Fruit fly (Drosophila melanogaster) whole organism, embryonic: ENCODE data around the gene Cand1.

Experiments
- Bgb ChIP-seq: fragments of 200-800 bp; sonication (Bioruptor generic); IDR thresholded peaks from 2 replicates; pipeline ENCODE4 v1.3.6; 2022; ENCODE audit warnings: missing biosample characterization, missing genetic modification characterization; ENCODE audit not compliant: partially characterized antibody
- Bteb2 ChIP-seq: fragments of 200-800 bp; sonication (Bioruptor generic); optimal IDR thresholded peaks from 2 replicates; lab custom pipeline; 2016; ENCODE audit warnings: missing biosample characterization, missing genetic modification characterization
- CG10147 ChIP-seq: fragments of 200-800 bp; sonication (Bioruptor generic); optimal IDR thresholded peaks from 2 replicates; lab custom pipeline; 2019; ENCODE audit warnings: missing biosample characterization, mild to moderate bottlenecking, missing genetic modification characterization, moderate library complexity
- CG10366 ChIP-seq: fragments of 200-800 bp; sonication (Bioruptor generic); IDR thresholded peaks from 2 replicates; pipeline ENCODE4 v1.3.6; 2022; ENCODE audit warnings: missing biosample characterization, missing genetic modification characterization
- CG10959 ChIP-seq: fragments of 200-800 bp; sonication (Bioruptor generic); IDR thresholded peaks from 2 replicates; pipeline ENCODE4 v1.3.6; 2022; ENCODE audit warnings: missing biosample characterization, missing genetic modification characterization
- CG11695 ChIP-seq: fragments of 200-800 bp; sonication (Bioruptor generic); IDR thresholded peaks from 3 replicates; pipeline ENCODE4 v1.3.6; 2022; ENCODE audit warnings: missing biosample characterization, missing genetic modification characterization
- CG1233 ChIP-seq: fragments of 200-800 bp; sonication (Bioruptor generic); optimal IDR thresholded peaks from 4 replicates; lab custom pipeline; 2018; ENCODE audit warnings: missing biosample characterization, mild to moderate bottlenecking, missing genetic modification characterization
- CG13775 ChIP-seq: fragments of 200-800 bp; sonication (Bioruptor generic); optimal IDR thresholded peaks from 3 replicates; lab custom pipeline; 2017; ENCODE audit warnings: missing biosample characterization, mild to moderate bottlenecking, missing genetic modification characterization
- CG14050 ChIP-seq: fragments of 200-800 bp; sonication (Bioruptor generic); IDR thresholded peaks from 3 replicates; pipeline ENCODE4 v1.3.6; 2022; ENCODE audit warnings: missing biosample characterization, missing genetic modification characterization
- CG14441 ChIP-seq: fragments of 200-800 bp; sonication (Bioruptor generic); IDR thresholded peaks from 2 replicates; pipeline ENCODE4 v1.3.6; 2022; ENCODE audit warnings: missing biosample characterization, missing genetic modification characterization
- CG14667 ChIP-seq: fragments of 200-800 bp; sonication (Bioruptor generic); IDR thresholded peaks from 2 replicates; pipeline ENCODE4 v1.3.6; 2022; ENCODE audit warnings: missing biosample characterization, missing genetic modification characterization
- CG18011 ChIP-seq: fragments of 200-800 bp; sonication (Bioruptor generic); optimal IDR thresholded peaks from 2 replicates; lab custom pipeline; 2017; ENCODE audit warnings: missing biosample characterization, missing genetic modification characterization, mild to moderate bottlenecking, moderate library complexity, missing genotype
- CG2120 ChIP-seq: fragments of 200-800 bp; sonication (Bioruptor generic); optimal IDR thresholded peaks from 3 replicates; lab custom pipeline; 2016; ENCODE audit warnings: missing biosample characterization, missing genetic modification characterization
- CG3407 ChIP-seq: fragments of 200-800 bp; sonication (Bioruptor generic); optimal IDR thresholded peaks from 2 replicates; lab custom pipeline; 2018; ENCODE audit warnings: missing biosample characterization, mild to moderate bottlenecking, missing genetic modification characterization
- CG3847 ChIP-seq: fragments of 200-800 bp; sonication (Bioruptor generic); IDR thresholded peaks from 2 replicates; pipeline ENCODE4 v1.3.6; 2022; ENCODE audit warnings: missing biosample characterization, missing genetic modification characterization
- CG4617 ChIP-seq: fragments of 200-800 bp; sonication (Bioruptor generic); optimal IDR thresholded peaks from 3 replicates; lab custom pipeline; 2016; ENCODE audit warnings: missing biosample characterization, missing genetic modification characterization, borderline replicate concordance
- CG4730 ChIP-seq: fragments of 200-800 bp; sonication (Bioruptor generic); IDR thresholded peaks from 2 replicates; pipeline ENCODE4 v1.3.6; 2022; ENCODE audit warnings: missing biosample characterization, missing genetic modification characterization
- CG4820 ChIP-seq: fragments of 200-800 bp; sonication (Bioruptor generic); optimal IDR thresholded peaks from 3 replicates; lab custom pipeline; 2016; ENCODE audit warnings: missing biosample characterization, missing genetic modification characterization
- CG6791 ChIP-seq: fragments of 200-800 bp; sonication (Bioruptor generic); IDR thresholded peaks from 3 replicates; pipeline ENCODE4 v1.3.6; 2022; ENCODE audit warnings: missing biosample characterization, missing genetic modification characterization; ENCODE audit not compliant: partially characterized antibody
- CG8924 ChIP-seq: fragments of 200-800 bp; optimal IDR thresholded peaks from 3 replicates; lab custom pipeline; 2019; ENCODE audit warnings: missing biosample characterization, mild to moderate bottlenecking, missing genetic modification characterization, moderate library complexity
- CG9727 ChIP-seq: fragments of 200-800 bp; sonication (Bioruptor generic); optimal IDR thresholded peaks from 3 replicates; lab custom pipeline; 2017; ENCODE audit warnings: missing biosample characterization, mild to moderate bottlenecking, missing genetic modification characterization
- Chrac-16 ChIP-seq: fragments of 200-800 bp; sonication (Bioruptor generic); optimal IDR thresholded peaks from 3 replicates; lab custom pipeline; 2016; ENCODE audit warnings: missing biosample characterization, missing genetic modification characterization
- D ChIP-seq, 2 experiments: fragments of 200-800 bp in 1 of 2; fragments of >200 bp in 1 of 2; sonication (Bioruptor generic) in 1 of 2; optimal IDR thresholded peaks; 2 replicates in 1 of 2; 3 replicates in 1 of 2; lab custom pipeline; 2017; ENCODE audit warnings: mild to moderate bottlenecking in 1 of 2, missing biosample characterization in 1 of 2, missing genetic modification characterization in 1 of 2, missing genetic modification reagents in 1 of 2
- D19B ChIP-seq: fragments of 200-800 bp; sonication (Bioruptor generic); optimal IDR thresholded peaks from 2 replicates; lab custom pipeline; 2017; ENCODE audit warnings: missing biosample characterization, mild to moderate bottlenecking, missing genetic modification characterization
- Ets65A ChIP-seq: fragments of 200-800 bp; sonication (Bioruptor generic); peaks from one replicate; lab custom pipeline; 2016; ENCODE audit warnings: missing biosample characterization, missing genetic modification characterization
- Hr78 ChIP-seq, 2 experiments: fragments of 200-800 bp in 1 of 2; fragments of >200 bp in 1 of 2; sonication (Bioruptor generic) in 1 of 2; optimal IDR thresholded peaks; 2 replicates each; lab custom pipeline; 2017 to 2019; ENCODE audit warnings: missing biosample characterization in 2 of 2, missing genetic modification characterization in 2 of 2, mild to moderate bottlenecking in 1 of 2, moderate library complexity in 1 of 2
- MBD-R2 ChIP-seq: fragments of 200-800 bp; sonication (Bioruptor generic); IDR thresholded peaks from 2 replicates; pipeline ENCODE4 v1.3.6; 2022; ENCODE audit warnings: missing biosample characterization, missing genetic modification characterization
- Mad ChIP-seq: fragments of 200-800 bp; sonication (Bioruptor generic); optimal IDR thresholded peaks from 2 replicates; lab custom pipeline; 2016; ENCODE audit warnings: missing biosample characterization, missing genetic modification characterization
- Mrtf ChIP-seq: fragments of 200-800 bp; sonication (Bioruptor generic); IDR thresholded peaks from 3 replicates; pipeline ENCODE4 v1.3.6; 2022; ENCODE audit warnings: missing biosample characterization, missing genetic modification characterization
- Pdp1 ChIP-seq, 2 experiments: fragments of 200-800 bp; sonication (Bioruptor generic); optimal IDR thresholded peaks; 3 replicates each; lab custom pipeline; 2016; ENCODE audit warnings: missing biosample characterization in 2 of 2, missing genetic modification characterization in 2 of 2, mild to moderate bottlenecking in 1 of 2, moderate library complexity in 1 of 2
- bab2 ChIP-seq: fragments of 200-800 bp; sonication (Bioruptor generic); optimal IDR thresholded peaks from 2 replicates; lab custom pipeline; 2016; ENCODE audit warnings: missing biosample characterization, missing genetic modification characterization
- cg ChIP-seq: fragments of 200-800 bp; sonication (Bioruptor generic); optimal IDR thresholded peaks from 3 replicates; lab custom pipeline; 2019; ENCODE audit warnings: missing biosample characterization, mild to moderate bottlenecking, missing genetic modification characterization, moderate library complexity
- corto ChIP-seq: fragments of 200-800 bp; sonication (Bioruptor generic); optimal IDR thresholded peaks from 2 replicates; lab custom pipeline; 2016; ENCODE audit warnings: missing biosample characterization, mild to moderate bottlenecking, missing genetic modification characterization, moderate library complexity
- disco-r ChIP-seq: fragments of 200-800 bp; sonication (Bioruptor generic); optimal IDR thresholded peaks from 2 replicates; lab custom pipeline; 2016; ENCODE audit warnings: missing biosample characterization, missing genetic modification characterization
- dmrt99B ChIP-seq: fragments of 200-800 bp; sonication (Bioruptor generic); optimal IDR thresholded peaks from 2 replicates; lab custom pipeline; 2018; ENCODE audit warnings: missing biosample characterization, mild to moderate bottlenecking, missing genetic modification characterization, moderate library complexity
- fd102C ChIP-seq: fragments of 200-800 bp; sonication (Bioruptor generic); optimal IDR thresholded peaks from 2 replicates; lab custom pipeline; 2018; ENCODE audit warnings: missing biosample characterization, mild to moderate bottlenecking, missing genetic modification characterization, moderate library complexity
- ftz-f1 ChIP-seq: fragments of 200-800 bp; sonication (Bioruptor generic); optimal IDR thresholded peaks from 2 replicates; lab custom pipeline; 2016; ENCODE audit warnings: missing biosample characterization, missing genetic modification characterization
- grn ChIP-seq: fragments of 200-800 bp; sonication (Bioruptor generic); optimal IDR thresholded peaks from 3 replicates; lab custom pipeline; 2017; ENCODE audit warnings: missing biosample characterization, missing genetic modification characterization
- hbn ChIP-seq: fragments of 200-800 bp; sonication (Bioruptor generic); IDR thresholded peaks from 2 replicates; pipeline ENCODE4 v1.3.6; 2022; ENCODE audit warnings: missing biosample characterization, missing genetic modification characterization; ENCODE audit not compliant: partially characterized antibody
- kay ChIP-seq: fragments of 200-800 bp; sonication (Bioruptor generic); optimal IDR thresholded peaks from 2 replicates; lab custom pipeline; 2016; ENCODE audit warnings: missing biosample characterization, missing genetic modification characterization
- lov ChIP-seq, 2 experiments: fragments of 200-800 bp in 1 of 2; fragments of >200 bp in 1 of 2; sonication (Bioruptor generic) in 1 of 2; IDR thresholded peaks in 1 of 2; optimal IDR thresholded peaks in 1 of 2; 2 replicates in 1 of 2; 3 replicates in 1 of 2; pipeline versions ENCODE4 v1.3.6 to Lab custom; 2017 to 2022; ENCODE audit warnings: missing biosample characterization in 1 of 2, missing genetic modification characterization in 1 of 2
- pfk ChIP-seq: fragments of 200-800 bp; sonication (Bioruptor generic); optimal IDR thresholded peaks from 2 replicates; lab custom pipeline; 2018; ENCODE audit warnings: missing biosample characterization, mild to moderate bottlenecking, missing genetic modification characterization, moderate library complexity
- pum ChIP-seq: fragments of 200-800 bp; sonication (Bioruptor generic); optimal IDR thresholded peaks from 2 replicates; lab custom pipeline; 2016; ENCODE audit warnings: missing biosample characterization, missing genetic modification characterization
- pzg ChIP-seq: fragments of 200-800 bp; sonication (Bioruptor generic); optimal IDR thresholded peaks from 3 replicates; lab custom pipeline; 2018; ENCODE audit warnings: missing biosample characterization, mild to moderate bottlenecking, missing genetic modification characterization, moderate library complexity
- scrt ChIP-seq: fragments of 200-800 bp; sonication (Bioruptor generic); optimal IDR thresholded peaks from 2 replicates; lab custom pipeline; 2018; ENCODE audit warnings: missing biosample characterization, mild to moderate bottlenecking, missing genetic modification characterization, moderate library complexity
- tin ChIP-seq: fragments of 200-800 bp; sonication (Bioruptor generic); optimal IDR thresholded peaks from 3 replicates; lab custom pipeline; 2016; ENCODE audit warnings: missing biosample characterization, missing genetic modification characterization
- trh ChIP-seq: fragments of 200-800 bp; sonication (Bioruptor generic); optimal IDR thresholded peaks from 2 replicates; lab custom pipeline; 2016; ENCODE audit warnings: missing biosample characterization, missing genetic modification characterization
- wdn ChIP-seq: fragments of 200-800 bp; sonication (Bioruptor generic); IDR thresholded peaks from 2 replicates; pipeline ENCODE4 v1.3.6; 2022; ENCODE audit warnings: missing biosample characterization, missing genetic modification characterization
- zfh2 ChIP-seq: fragments of 200-800 bp; sonication (Bioruptor generic); optimal IDR thresholded peaks from 2 replicates; lab custom pipeline; 2016; ENCODE audit warnings: missing biosample characterization, missing genetic modification characterization

Gene Cand1

dm6 chr2L:10334854-10335277, 27.6 kb downstream of the Cand1 start (continued):
- TF ChIP-seq bab2 (GFP tag; lab: Kevin White, UChicago) (peak; percentile 10), CG6791 (GFP tag; lab: Robert Waterston, UW) (no peak; the same call in 2 of the 3 replicates), CG3847 (no peak), CG4820 (GFP tag; lab: Kevin White, UChicago) (peak; percentile 2), dmrt99B (peak; percentile 47), Bteb2 (GFP tag; lab: Kevin White, UChicago) (peak; percentile 36), grn (peak; percentile 83), Mrtf (no peak), CG14050 (no peak), CG10959 (GFP tag; lab: Robert Waterston, UW) (no peak), ftz-f1 (GFP tag; lab: Kevin White, UChicago) (peak; percentile 83), kay (GFP tag; lab: Kevin White, UChicago) (peak; percentile 90), pzg (peak; percentile 58), Ets65A (GFP tag; lab: Kevin White, UChicago) (no peak), zfh2 (GFP tag; lab: Kevin White, UChicago) (peak; percentile 47), Mad (GFP tag; lab: Kevin White, UChicago) (no peak), hbn (GFP tag; lab: Robert Waterston, UW) (peak; percentile 61), CG10147 (peak; percentile 64), Pdp1 (GFP tag; optimal IDR thresholded peaks at IDR 0.05; lab: Kevin White, UChicago) (peak; percentile 38 to 97), lov (optimal IDR thresholded peaks at IDR 0.05; lab: Kevin White, UChicago) (no peak), lov (GFP tag; IDR thresholded peaks at IDR 0.05; lab: Robert Waterston, UW) (no peak), CG4617 (peak; percentile 31), pum (no peak), MBD-R2 (peak; percentile 81), pfk (peak; percentile 78), CG3407 (GFP tag; lab: Kevin White, UChicago) (peak; percentile 60), CG1233 (GFP tag; lab: Kevin White, UChicago) (peak; percentile 74), CG11695 (GFP tag; lab: Robert Waterston, UW) (peak; percentile 30; the same call in 1 of the 3 replicates), scrt (peak; percentile 50), CG2120 (GFP tag; lab: Kevin White, UChicago) (peak; percentile 69), wdn (GFP tag; lab: Robert Waterston, UW) (0 out of 2 replicates have a peak, but pooled peaks have one; percentile 38), CG14441 (GFP tag; lab: Robert Waterston, UW) (peak; percentile 51; the same call in 1 of the 2 replicates), CG9727 (GFP tag; lab: Kevin White, UChicago) (peak; percentile 57), disco-r (GFP tag; lab: Kevin White, UChicago) (peak; percentile 24), CG18011 (GFP tag; lab: Kevin White, UChicago) (peak; percentile 34), tin (GFP tag; lab: Kevin White, UChicago) (peak; percentile 38), Chrac-16 (GFP tag; lab: Kevin White, UChicago) (peak; percentile 2), D19B (GFP tag; lab: Kevin White, UChicago) (peak; percentile 54), cg (GFP tag; lab: Kevin White, UChicago) (peak; percentile 100), corto (no peak), CG8924 (tag; lab: Kevin White, UChicago) (peak; percentile 82), CG14667 (GFP tag; lab: Robert Waterston, UW) (no peak), CG10366 (no peak), trh (no peak), Hr78 (GFP tag; optimal IDR thresholded peaks at IDR 0.05; lab: Kevin White, UChicago) (peak in 1 of 2 experiments; percentile 51), Bgb (GFP tag; lab: Robert Waterston, UW) (peak; percentile 74), CG4730 (GFP tag; lab: Robert Waterston, UW) (no peak), D (optimal IDR thresholded peaks at IDR 0.05; lab: Kevin White, UChicago) (peak; percentile 92), D (GFP tag; optimal IDR thresholded peaks at IDR 0.05; lab: Kevin White, UChicago) (peak; percentile 31), CG13775 (peak; percentile 50), fd102C (GFP tag; lab: Kevin White, UChicago) (peak; percentile 17)
